Worm (Caenorhabditis elegans): ENCODE data around the gene ZK1240.6.

DNA sequence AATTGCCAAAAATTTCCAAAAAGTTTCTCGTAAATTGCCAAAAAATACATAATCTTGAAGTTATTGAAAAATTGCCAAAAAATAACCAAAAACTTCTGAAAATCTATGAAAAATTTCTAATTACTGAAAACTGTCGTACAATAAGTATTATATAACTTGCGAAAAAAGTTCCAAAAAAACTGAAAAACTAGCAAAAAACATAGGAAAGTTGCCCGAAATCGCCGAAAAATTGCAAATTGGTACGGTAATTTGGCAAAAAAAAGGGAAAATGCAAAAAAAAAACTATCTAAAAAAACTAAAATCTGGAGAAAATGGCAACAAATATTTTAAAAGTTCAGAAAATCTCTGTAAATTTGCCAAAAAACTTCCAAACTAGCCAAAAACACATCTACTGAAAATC is 18.8 kb upstream of the ZK1240.6 start, which contains the start of gene enri-1:
- TF ChIP-seq mls-2 (tag; optimal IDR thresholded peaks at IDR 0.05) (no peak), zip-8 (tag; optimal IDR thresholded peaks at IDR 0.05) (no peak), mep-1 (tag; optimal IDR thresholded peaks at IDR 0.05) (no peak), nhr-76 (tag; optimal IDR thresholded peaks at IDR 0.05) (no peak), nhr-12 (tag; optimal IDR thresholded peaks at IDR 0.05) (no peak), bed-3 (GFP tag; optimal IDR thresholded peaks at IDR 0.05) (no peak), lin-32 (GFP tag; optimal IDR thresholded peaks at IDR 0.05) (no peak), lsy-2 (tag; optimal IDR thresholded peaks at IDR 0.05) (no peak)
